Fruit fly (Drosophila melanogaster) Kc167 (cell line): ENCODE data around the gene CG31642.

Experiments used
- insv ChIP-seq: fragments of >200 bp; optimal IDR thresholded peaks from 3 replicates; lab custom pipeline; 2018; ENCODE audit warnings: missing external identifiers
- ttk ChIP-seq: sonication (Bioruptor generic); optimal IDR thresholded peaks from 2 replicates; lab custom pipeline; 2017; ENCODE audit warnings: missing external identifiers

dm6 chr2L:6100202-6100689 lies 18.1 kb upstream of the CG31642 start, which contains the start of gene stai:
- TF ChIP-seq insv (lab: Kevin White, UChicago) (no peak), ttk (no peak)
